Worm (Caenorhabditis elegans) whole organism, midembryonic: ENCODE measurements around the gene F53B3.6.

Experiments used
- T22C8.4 ChIP-seq: fragments of 200-800 bp; sonication (Bioruptor generic); IDR thresholded peaks from 2 replicates; pipeline ENCODE4 v1.3.6; 2022; ENCODE audit warnings: missing genetic modification characterization, missing compliant biosample characterization
- cog-1 ChIP-seq: sonication (generic microtip); optimal IDR thresholded peaks from 2 replicates; lab custom pipeline; 2016; ENCODE audit warnings: missing genetic modification characterization, missing compliant biosample characterization
- flt-1 ChIP-seq: fragments of 200-800 bp; sonication (Bioruptor generic); IDR thresholded peaks from 2 replicates; pipeline ENCODE4 v1.3.6; 2022; ENCODE audit warnings: missing genetic modification characterization, missing compliant biosample characterization
- klf-2 ChIP-seq: fragments of 200-800 bp; sonication (Bioruptor generic); conservative IDR thresholded peaks from 2 replicates; pipeline ENCODE4 v1.3.6; 2022; ENCODE audit warnings: missing genetic modification reagents, missing genetic modification characterization, missing compliant biosample characterization
- med-1 ChIP-seq: sonication (generic microtip); optimal IDR thresholded peaks from 2 replicates; lab custom pipeline; 2017; ENCODE audit warnings: missing genetic modification characterization, mild to moderate bottlenecking, missing compliant biosample characterization, antibody characterized with exemption, missing genetic modification reagents; ENCODE audit not compliant: insufficient read depth
- ref-1 ChIP-seq: fragments of 200-800 bp; sonication (Bioruptor generic); conservative IDR thresholded peaks from 2 replicates; pipeline ENCODE4 v1.3.6; 2022; ENCODE audit warnings: missing genetic modification reagents, missing genetic modification characterization, missing compliant biosample characterization
- ztf-23 ChIP-seq: fragments of 200-800 bp; sonication (Bioruptor generic); IDR thresholded peaks from 2 replicates; pipeline ENCODE4 v1.3.6; 2022; ENCODE audit warnings: missing genetic modification reagents, missing genetic modification characterization, missing compliant biosample characterization
- ztf-29 ChIP-seq: fragments of 200-800 bp; sonication (Bioruptor generic); IDR thresholded peaks from 2 replicates; pipeline ENCODE4 v1.3.6; 2022; ENCODE audit warnings: missing genetic modification reagents, missing genetic modification characterization, missing compliant biosample characterization

ce11 chrX:2902854-2903253 is 38.8 kb downstream of the F53B3.6 start:
- no peak for TF ChIP-seq klf-2
- TF ChIP-seq med-1, result no peak
- TF ChIP-seq ref-1 (GFP tag; lab: Robert Waterston, UW), result no peak
- TF ChIP-seq ztf-29 (GFP tag; lab: Robert Waterston, UW), result no peak
- TF ChIP-seq flt-1 (GFP tag; lab: Robert Waterston, UW), result no peak
- no peak for TF ChIP-seq ztf-23 (GFP tag; lab: Robert Waterston, UW)
- TF ChIP-seq cog-1, result no peak
- no peak for TF ChIP-seq T22C8.4
